Fruit fly (Drosophila melanogaster) whole organism, wandering third instar larva: ENCODE results near the gene fzo.

ENCODE experiments used
- Abd-B ChIP-seq: fragments of >200 bp; optimal IDR thresholded peaks from 2 replicates; lab custom pipeline; 2017; ENCODE audit warnings: missing biosample characterization, missing genetic modification characterization
- CG32264 ChIP-seq: fragments of 200-800 bp; sonication (Bioruptor generic); optimal IDR thresholded peaks from 2 replicates; lab custom pipeline; 2016; ENCODE audit warnings: missing biosample characterization, missing genetic modification characterization
- CG9705 ChIP-seq: fragments of 200-800 bp; sonication (Bioruptor generic); optimal IDR thresholded peaks from 2 replicates; lab custom pipeline; 2018; ENCODE audit warnings: missing biosample characterization, mild to moderate bottlenecking, missing genetic modification characterization
- CrebA ChIP-seq: fragments of 200-800 bp; sonication (Bioruptor generic); optimal IDR thresholded peaks from 2 replicates; lab custom pipeline; 2016; ENCODE audit warnings: missing biosample characterization, mild to moderate bottlenecking, missing genetic modification characterization, borderline replicate concordance
- Dfd ChIP-seq: fragments of >200 bp; optimal IDR thresholded peaks from 2 replicates; lab custom pipeline; 2017; ENCODE audit warnings: missing biosample characterization, missing genetic modification characterization
- Dif ChIP-seq: fragments of 200-275, 200-300 bp; sonication (Bioruptor generic); optimal IDR thresholded peaks from 2 replicates; lab custom pipeline; 2018; ENCODE audit warnings: missing biosample characterization, missing genetic modification characterization; ENCODE audit not compliant: partially characterized antibody
- GATAd ChIP-seq: sonication (Bioruptor generic); optimal IDR thresholded peaks from 2 replicates; lab custom pipeline; 2016; ENCODE audit warnings: missing biosample characterization, missing genetic modification characterization
- HLH106 ChIP-seq: fragments of 200-800 bp; optimal IDR thresholded peaks from 3 replicates; lab custom pipeline; 2019; ENCODE audit warnings: missing biosample characterization, mild to moderate bottlenecking, missing genetic modification characterization, moderate library complexity
- Hnf4 ChIP-seq: fragments of 200-800 bp; sonication (Bioruptor generic); optimal IDR thresholded peaks from 2 replicates; lab custom pipeline; 2016; ENCODE audit warnings: missing biosample characterization, mild to moderate bottlenecking, missing genetic modification characterization
- Hr78 ChIP-seq: fragments of >200 bp; optimal IDR thresholded peaks from 2 replicates; lab custom pipeline; 2017; ENCODE audit warnings: missing biosample characterization, missing genetic modification characterization
- Hr83 ChIP-seq: fragments of 200-300 bp; sonication (Bioruptor generic); optimal IDR thresholded peaks from 2 replicates; lab custom pipeline; 2016; ENCODE audit warnings: missing biosample characterization, mild to moderate bottlenecking, missing genetic modification characterization, moderate library complexity; ENCODE audit not compliant: poor library complexity, severe bottlenecking
- Jra ChIP-seq: sonication (Bioruptor generic); optimal IDR thresholded peaks from 2 replicates; lab custom pipeline; 2016; ENCODE audit warnings: missing biosample characterization, missing genetic modification characterization
- Mio ChIP-seq: sonication (Bioruptor generic); optimal IDR thresholded peaks from 2 replicates; lab custom pipeline; 2016; ENCODE audit warnings: missing biosample characterization, missing genetic modification characterization
- Myc ChIP-seq: fragments of >200 bp; optimal IDR thresholded peaks from 2 replicates; lab custom pipeline; 2017
- N ChIP-seq: fragments of >200 bp; optimal IDR thresholded peaks from 2 replicates; lab custom pipeline; 2018; ENCODE audit warnings: missing biosample characterization, missing external identifiers, missing genetic modification characterization
- OdsH ChIP-seq: fragments of 200-800 bp; sonication (Bioruptor generic); optimal IDR thresholded peaks from 2 replicates; lab custom pipeline; 2016; ENCODE audit warnings: missing biosample characterization, mild to moderate bottlenecking, missing genetic modification characterization
- Rel ChIP-seq, 2 experiments: fragments of 200-800 bp; sonication (Bioruptor generic) in 1 of 2; optimal IDR thresholded peaks; 2 replicates in 1 of 2; 3 replicates in 1 of 2; lab custom pipeline; 2016 to 2019; ENCODE audit warnings: mild to moderate bottlenecking in 2 of 2, missing biosample characterization in 2 of 2, missing genetic modification characterization in 2 of 2, moderate library complexity in 1 of 2
- Sp1 ChIP-seq: fragments of 200-800 bp; sonication (Bioruptor generic); optimal IDR thresholded peaks from 3 replicates; lab custom pipeline; 2019; ENCODE audit warnings: missing biosample characterization, mild to moderate bottlenecking, missing genetic modification characterization, moderate library complexity
- Vsx2 ChIP-seq: fragments of 200-300, 225-300 bp; sonication (Bioruptor generic); optimal IDR thresholded peaks from 2 replicates; lab custom pipeline; 2018; ENCODE audit warnings: missing biosample characterization, missing genetic modification characterization; ENCODE audit not compliant: partially characterized antibody
- br ChIP-seq: fragments of 200-800 bp; sonication (Bioruptor generic); optimal IDR thresholded peaks from 2 replicates; lab custom pipeline; 2016; ENCODE audit warnings: missing biosample characterization, missing genetic modification characterization
- brk ChIP-seq: fragments of 200-800 bp; sonication (Bioruptor generic); optimal IDR thresholded peaks from 2 replicates; lab custom pipeline; 2016; ENCODE audit warnings: missing biosample characterization, mild to moderate bottlenecking, missing genetic modification characterization
- dl ChIP-seq, 2 experiments: fragments of 175-275, 200-275 bp in 1 of 2; fragments of 200-275 bp in 1 of 2; sonication (Bioruptor generic); optimal IDR thresholded peaks; lab custom pipeline; 2018; ENCODE audit warnings: mild to moderate bottlenecking in 2 of 2, missing biosample characterization in 2 of 2, missing genetic modification characterization in 2 of 2, moderate library complexity in 2 of 2; ENCODE audit not compliant: partially characterized antibody in 2 of 2, insufficient read depth in 1 of 2
- dmrt93B ChIP-seq: fragments of 200-800 bp; sonication (Bioruptor generic); optimal IDR thresholded peaks from 2 replicates; lab custom pipeline; 2018; ENCODE audit warnings: missing biosample characterization, mild to moderate bottlenecking, missing genetic modification characterization
- dsf ChIP-seq: sonication (Bioruptor generic); optimal IDR thresholded peaks from 2 replicates; lab custom pipeline; 2016; ENCODE audit warnings: missing biosample characterization, missing genetic modification characterization, borderline replicate concordance
- ey ChIP-seq: fragments of 200-800 bp; sonication (Bioruptor generic); optimal IDR thresholded peaks from 2 replicates; lab custom pipeline; 2016; ENCODE audit warnings: missing biosample characterization, missing genetic modification characterization
- foxo ChIP-seq, 2 experiments: fragments of 200-800 bp; sonication (Bioruptor generic); optimal IDR thresholded peaks; 2 replicates in 1 of 2; 3 replicates in 1 of 2; lab custom pipeline; 2016 to 2017; ENCODE audit warnings: missing biosample characterization in 2 of 2, missing genetic modification characterization in 2 of 2
- fru ChIP-seq: fragments of 200-800 bp; sonication (Bioruptor generic); optimal IDR thresholded peaks from 3 replicates; lab custom pipeline; 2016; ENCODE audit warnings: missing biosample characterization, mild to moderate bottlenecking, missing genetic modification characterization
- h ChIP-seq: fragments of 200-800 bp; sonication (Bioruptor generic); optimal IDR thresholded peaks from 3 replicates; lab custom pipeline; 2016; ENCODE audit warnings: missing biosample characterization, mild to moderate bottlenecking, missing genetic modification characterization
- jim ChIP-seq: fragments of 175-275, 200-325 bp; sonication (Bioruptor generic); optimal IDR thresholded peaks from 2 replicates; lab custom pipeline; 2016; ENCODE audit warnings: missing biosample characterization, mild to moderate bottlenecking, missing genetic modification characterization
- lola ChIP-seq: fragments of >200 bp; optimal IDR thresholded peaks from 2 replicates; lab custom pipeline; 2017; ENCODE audit warnings: missing biosample characterization, missing genetic modification characterization
- pan ChIP-seq: fragments of >200 bp; optimal IDR thresholded peaks from 2 replicates; lab custom pipeline; 2017
- psq ChIP-seq: fragments of 200-800 bp; sonication (Bioruptor generic); optimal IDR thresholded peaks from 3 replicates; lab custom pipeline; 2017; ENCODE audit warnings: missing biosample characterization, mild to moderate bottlenecking, missing genetic modification characterization, moderate library complexity
- rgr ChIP-seq: fragments of 200-800 bp; sonication (Bioruptor generic); optimal IDR thresholded peaks from 3 replicates; lab custom pipeline; 2016; ENCODE audit warnings: missing biosample characterization, mild to moderate bottlenecking, missing genetic modification characterization
- sage ChIP-seq: fragments of 200-800 bp; sonication (Bioruptor generic); optimal IDR thresholded peaks from 2 replicates; lab custom pipeline; 2016; ENCODE audit warnings: missing biosample characterization, mild to moderate bottlenecking, missing genetic modification characterization
- sv ChIP-seq: fragments of 200-800 bp; sonication (Bioruptor generic); optimal IDR thresholded peaks from 3 replicates; lab custom pipeline; 2016; ENCODE audit warnings: missing biosample characterization, missing genetic modification characterization
- tai ChIP-seq: sonication (Bioruptor generic); optimal IDR thresholded peaks from 2 replicates; lab custom pipeline; 2016; ENCODE audit warnings: missing biosample characterization, missing genetic modification characterization
- usp ChIP-seq: fragments of >200 bp; optimal IDR thresholded peaks from 2 replicates; lab custom pipeline; 2017; ENCODE audit warnings: missing biosample characterization, missing genetic modification characterization
- woc ChIP-seq: sonication (Bioruptor generic); optimal IDR thresholded peaks from 2 replicates; lab custom pipeline; 2016; ENCODE audit warnings: missing biosample characterization, mild to moderate bottlenecking, missing genetic modification characterization

Gene fzo

dm6 chr3R:23176445-23177087 is 27.3 kb downstream of the fzo start (continued):
- TF ChIP-seq Rel (GFP tag; optimal IDR thresholded peaks at IDR 0.05; lab: Kevin White, UChicago) (no peak), Rel (tag; optimal IDR thresholded peaks at IDR 0.05; lab: Kevin White, UChicago) (peak; percentile 5), usp (no peak), dl (GFP tag; optimal IDR thresholded peaks at IDR 0.05; lab: Kevin White, UChicago; ENCODE audit: insufficient read depth in 1 of 2, partially characterized antibody in 2 of 2) (no peak), woc (GFP tag; lab: Kevin White, UChicago) (peak; percentile 7), sv (GFP tag; lab: Kevin White, UChicago) (peak; percentile 17), Abd-B (GFP tag; lab: Kevin White, UChicago) (no peak), Myc (no peak), GATAd (peak; percentile 62), Vsx2 (GFP tag; lab: Kevin White, UChicago) (no peak), sage (GFP tag; lab: Kevin White, UChicago) (no peak), psq (peak; percentile 14), pan (lab: Kevin White, UChicago) (no peak), Dfd (GFP tag; lab: Kevin White, UChicago) (no peak), HLH106 (tag; lab: Kevin White, UChicago) (peak; percentile 33), tai (no peak), Sp1 (peak; percentile 39)

dm6 chr3R:23175376-23175775 is 28.5 kb downstream of the fzo start:
- TF ChIP-seq dsf (GFP tag; lab: Kevin White, UChicago): peak; percentile 86
- TF ChIP-seq h: peak; percentile 99
- TF ChIP-seq GATAd: peak; percentile 73
- TF ChIP-seq Vsx2 (GFP tag; lab: Kevin White, UChicago): no peak
- peak; percentile 95 for TF ChIP-seq psq
- TF ChIP-seq Myc: no peak
- TF ChIP-seq jim (GFP tag; lab: Kevin White, UChicago): no peak
- TF ChIP-seq OdsH: peak; percentile 98
- no peak for TF ChIP-seq Abd-B (GFP tag; lab: Kevin White, UChicago)
- TF ChIP-seq sage (GFP tag; lab: Kevin White, UChicago): peak; percentile 89
- peak; percentile 72 for TF ChIP-seq Dif (GFP tag; lab: Kevin White, UChicago)
- peak; percentile 90 for TF ChIP-seq dmrt93B
- TF ChIP-seq lola (GFP tag; lab: Kevin White, UChicago): no peak
- TF ChIP-seq tai: peak; percentile 94
- peak; percentile 69 for TF ChIP-seq Mio
- no peak for TF ChIP-seq usp
- TF ChIP-seq Hr78 (GFP tag; lab: Kevin White, UChicago): no peak
- TF ChIP-seq brk (GFP tag; lab: Kevin White, UChicago): peak; percentile 97
- peak; percentile 98 for TF ChIP-seq rgr
- peak; percentile 98 for TF ChIP-seq ey
- peak in 1 of 2 experiments; percentile 30 for TF ChIP-seq dl (GFP tag; optimal IDR thresholded peaks at IDR 0.05; lab: Kevin White, UChicago; ENCODE audit: insufficient read depth in 1 of 2, partially characterized antibody in 2 of 2)
- peak; percentile 97 for TF ChIP-seq HLH106 (tag; lab: Kevin White, UChicago)
- TF ChIP-seq fru (GFP tag; lab: Kevin White, UChicago): peak; percentile 98
- peak; percentile 83 for TF ChIP-seq Rel (GFP tag; optimal IDR thresholded peaks at IDR 0.05; lab: Kevin White, UChicago)
- TF ChIP-seq Rel (tag; optimal IDR thresholded peaks at IDR 0.05; lab: Kevin White, UChicago): peak; percentile 79
- TF ChIP-seq Jra (GFP tag; lab: Kevin White, UChicago): peak; percentile 97
- TF ChIP-seq CG32264 (GFP tag; lab: Kevin White, UChicago): peak; percentile 96
- TF ChIP-seq Sp1: peak; percentile 97
- no peak for TF ChIP-seq Dfd (GFP tag; lab: Kevin White, UChicago)
- peak; percentile 92 for TF ChIP-seq woc (GFP tag; lab: Kevin White, UChicago)
- TF ChIP-seq sv (GFP tag; lab: Kevin White, UChicago): peak; percentile 69
- TF ChIP-seq Hnf4: peak; percentile 98
- no peak for TF ChIP-seq CrebA (GFP tag; lab: Kevin White, UChicago)
- TF ChIP-seq pan (lab: Kevin White, UChicago): no peak
- peak; percentile 66 to 98 for TF ChIP-seq foxo (GFP tag; optimal IDR thresholded peaks at IDR 0.05; lab: Kevin White, UChicago)
- TF ChIP-seq br (GFP tag; lab: Kevin White, UChicago): peak; percentile 98
- peak; percentile 84 for TF ChIP-seq CG9705 (GFP tag; lab: Kevin White, UChicago)
- TF ChIP-seq Hr83 (GFP tag; lab: Kevin White, UChicago): peak; percentile 78
- no peak for TF ChIP-seq N (GFP tag; lab: Kevin White, UChicago)
